Fruit fly (Drosophila melanogaster): ENCODE measurements around the gene Nnk.

The Nnk gene

dm6 chr3R:17818803-17819202 lies 13.8 kb upstream of the Nnk start (continued):
- TF ChIP-seq Elba2 (GFP tag; optimal IDR thresholded peaks at IDR 0.05): no peak
- TF ChIP-seq nmo (GFP tag; optimal IDR thresholded peaks at IDR 0.05): no peak
- no peak for TF ChIP-seq CG7987 (GFP tag; optimal IDR thresholded peaks at IDR 0.05)
- TF ChIP-seq fru (optimal IDR thresholded peaks at IDR 0.05): no peak
- no peak for TF ChIP-seq Aef1 (GFP tag; IDR thresholded peaks at IDR 0.05)
- TF ChIP-seq ssp (GFP tag; IDR thresholded peaks at IDR 0.05): no peak
- no peak for TF ChIP-seq CG3065 (GFP tag; optimal IDR thresholded peaks at IDR 0.05)
- TF ChIP-seq CG14965 (GFP tag; optimal IDR thresholded peaks at IDR 0.05; ENCODE audit: borderline replicate concordance): no peak
- no peak for TF ChIP-seq CG1832 (GFP tag; optimal IDR thresholded peaks at IDR 0.05)
- no peak for TF ChIP-seq bigmax (GFP tag; optimal IDR thresholded peaks at IDR 0.05)
- TF ChIP-seq gt (GFP tag; IDR thresholded peaks at IDR 0.05): no peak
- peak; percentile 1 for TF ChIP-seq Bdp1 (GFP tag; optimal IDR thresholded peaks at IDR 0.05)
- TF ChIP-seq CG10959 (GFP tag; IDR thresholded peaks at IDR 0.05): no peak
- no peak for TF ChIP-seq ems (GFP tag; optimal IDR thresholded peaks at IDR 0.05)
- no peak for TF ChIP-seq CG17568 (GFP tag; optimal IDR thresholded peaks at IDR 0.05)
- TF ChIP-seq CG17328 (GFP tag; IDR thresholded peaks at IDR 0.05): no peak
- TF ChIP-seq Sry-β (GFP tag; optimal IDR thresholded peaks at IDR 0.05): no peak
- no peak for TF ChIP-seq Atf-2 (GFP tag; optimal IDR thresholded peaks at IDR 0.05)
- TF ChIP-seq hb (GFP tag; IDR thresholded peaks at IDR 0.05; ENCODE audit: partially characterized antibody): no peak
- no peak for TF ChIP-seq CG33213 (GFP tag; optimal IDR thresholded peaks at IDR 0.05)
- no peak for TF ChIP-seq CG10321 (GFP tag; IDR thresholded peaks at IDR 0.05)
- peak; percentile 48; the same call in 1 of the 3 replicates for TF ChIP-seq row (GFP tag; IDR thresholded peaks at IDR 0.05)
- TF ChIP-seq zen (tag; optimal IDR thresholded peaks at IDR 0.05): no peak
- no peak for TF ChIP-seq kah (GFP tag; optimal IDR thresholded peaks at IDR 0.05)
- TF ChIP-seq vnd (GFP tag; IDR thresholded peaks at IDR 0.05; ENCODE audit: partially characterized antibody): no peak
- peak; percentile 5 for TF ChIP-seq CG12155 (GFP tag; optimal IDR thresholded peaks at IDR 0.05)
- TF ChIP-seq CG14710 (tag; optimal IDR thresholded peaks at IDR 0.05): no peak
- TF ChIP-seq CG42726 (GFP tag; IDR thresholded peaks at IDR 0.05; ENCODE audit: partially characterized antibody): no peak
- TF ChIP-seq CG6689 (GFP tag; IDR thresholded peaks at IDR 0.05): 0 out of 2 replicates have a peak, but pooled peaks have one; percentile 10
- no peak for TF ChIP-seq CG4360 (GFP tag; IDR thresholded peaks at IDR 0.05)
- TF ChIP-seq salm (tag; optimal IDR thresholded peaks at IDR 0.05): no peak
- no peak for TF ChIP-seq cato (GFP tag; optimal IDR thresholded peaks at IDR 0.05; ENCODE audit: borderline replicate concordance)
- TF ChIP-seq kni (GFP tag; optimal IDR thresholded peaks at IDR 0.05): no peak
- no peak for TF ChIP-seq CG13296 (GFP tag; optimal IDR thresholded peaks at IDR 0.05)
- no peak for TF ChIP-seq CG14014 (GFP tag; IDR thresholded peaks at IDR 0.05)
- TF ChIP-seq Eip74EF (GFP tag; optimal IDR thresholded peaks at IDR 0.05): no peak
- TF ChIP-seq grau (tag; optimal IDR thresholded peaks at IDR 0.05): peak; percentile 47
- no peak for TF ChIP-seq Mrtf (GFP tag; IDR thresholded peaks at IDR 0.05)
- TF ChIP-seq H15 (GFP tag; IDR thresholded peaks at IDR 0.05): no peak
- TF ChIP-seq CG4730 (GFP tag; IDR thresholded peaks at IDR 0.05): no peak
- TF ChIP-seq Chrac-16 (GFP tag; optimal IDR thresholded peaks at IDR 0.05): no peak
- no peak for TF ChIP-seq tup (GFP tag; optimal IDR thresholded peaks at IDR 0.05)
- TF ChIP-seq Ssrp (tag; optimal IDR thresholded peaks at IDR 0.05): no peak
- TF ChIP-seq CG10462 (GFP tag; optimal IDR thresholded peaks at IDR 0.05): no peak
- no peak for TF ChIP-seq HLH4C (GFP tag; IDR thresholded peaks at IDR 0.05; ENCODE audit: partially characterized antibody)
- TF ChIP-seq crol (GFP tag; IDR thresholded peaks at IDR 0.05): no peak
- no peak for TF ChIP-seq toy (GFP tag; IDR thresholded peaks at IDR 0.05)
- TF ChIP-seq HHEX (GFP tag; optimal IDR thresholded peaks at IDR 0.05): no peak
- TF ChIP-seq wek (GFP tag; optimal IDR thresholded peaks at IDR 0.05): no peak
- peak in 1 of 2 experiments; percentile 4 for TF ChIP-seq Pdp1 (GFP tag; optimal IDR thresholded peaks at IDR 0.05)
- TF ChIP-seq cg (GFP tag; optimal IDR thresholded peaks at IDR 0.05): no peak
